Fruit fly (Drosophila melanogaster) whole organism, embryonic: Measurements from ENCODE around the gene CG4957.

ENCODE experiments used
- Adf1 ChIP-seq: fragments of 200-800 bp; sonication (Bioruptor generic); IDR thresholded peaks from 2 replicates; pipeline ENCODE4 v1.3.6; 2022; ENCODE audit warnings: missing biosample characterization, missing genetic modification characterization
- Bgb ChIP-seq: fragments of 200-800 bp; sonication (Bioruptor generic); IDR thresholded peaks from 2 replicates; pipeline ENCODE4 v1.3.6; 2022; ENCODE audit warnings: missing biosample characterization, missing genetic modification characterization; ENCODE audit not compliant: partially characterized antibody
- CG10431 ChIP-seq: fragments of 200-800 bp; sonication (Bioruptor generic); optimal IDR thresholded peaks from 3 replicates; lab custom pipeline; 2018; ENCODE audit warnings: missing biosample characterization, mild to moderate bottlenecking, missing genetic modification characterization
- CG12744 ChIP-seq: fragments of 200-800 bp; sonication (Bioruptor generic); optimal IDR thresholded peaks from 2 replicates; lab custom pipeline; 2016; ENCODE audit warnings: missing biosample characterization, missing genetic modification characterization
- CG12942 ChIP-seq: fragments of 200-800 bp; sonication (Bioruptor generic); optimal IDR thresholded peaks from 3 replicates; lab custom pipeline; 2016; ENCODE audit warnings: missing biosample characterization, missing genetic modification characterization
- CG13287 ChIP-seq: fragments of 200-800 bp; sonication (Bioruptor generic); IDR thresholded peaks from 2 replicates; pipeline ENCODE4 v1.3.6; 2022; ENCODE audit warnings: missing biosample characterization, missing genetic modification characterization; ENCODE audit not compliant: partially characterized antibody
- CG13624 ChIP-seq: fragments of 200-800 bp; sonication (Bioruptor generic); optimal IDR thresholded peaks from 2 replicates; lab custom pipeline; 2016; ENCODE audit warnings: missing biosample characterization, missing genetic modification characterization
- CG15073 ChIP-seq: fragments of 200-800 bp; sonication (Bioruptor generic); optimal IDR thresholded peaks from 2 replicates; lab custom pipeline; 2016; ENCODE audit warnings: missing biosample characterization, missing genetic modification characterization
- CG15514 ChIP-seq: fragments of 200-800 bp; sonication (Bioruptor generic); optimal IDR thresholded peaks from 3 replicates; lab custom pipeline; 2017; ENCODE audit warnings: missing biosample characterization, missing genetic modification characterization, mild to moderate bottlenecking, moderate library complexity, missing genetic modification reagents
- CG16813 ChIP-seq: fragments of 200-800 bp; sonication (Bioruptor generic); IDR thresholded peaks from 3 replicates; pipeline ENCODE4 v1.3.6; 2022; ENCODE audit warnings: missing biosample characterization, missing genetic modification characterization; ENCODE audit not compliant: partially characterized antibody
- CG18262 ChIP-seq: fragments of 200-800 bp; optimal IDR thresholded peaks from 3 replicates; lab custom pipeline; 2019; ENCODE audit warnings: missing biosample characterization, mild to moderate bottlenecking, missing genetic modification characterization, moderate library complexity
- CG2678 ChIP-seq: fragments of 200-800 bp; sonication (Bioruptor generic); optimal IDR thresholded peaks from 3 replicates; lab custom pipeline; 2019; ENCODE audit warnings: missing biosample characterization, mild to moderate bottlenecking, missing genetic modification characterization, moderate library complexity
- CG30431 ChIP-seq: fragments of 200-800 bp; sonication (Bioruptor generic); optimal IDR thresholded peaks from 2 replicates; lab custom pipeline; 2017; ENCODE audit warnings: missing biosample characterization, missing genetic modification characterization
- CG33213 ChIP-seq: fragments of 200-800 bp; sonication (Bioruptor generic); optimal IDR thresholded peaks from 3 replicates; lab custom pipeline; 2016; ENCODE audit warnings: missing biosample characterization, missing genetic modification characterization
- CG34224 ChIP-seq: fragments of 200-800 bp; sonication (Bioruptor generic); IDR thresholded peaks from 3 replicates; pipeline ENCODE4 v1.3.6; 2022; ENCODE audit warnings: missing biosample characterization, missing genetic modification characterization; ENCODE audit not compliant: partially characterized antibody
- CG4730 ChIP-seq: fragments of 200-800 bp; sonication (Bioruptor generic); IDR thresholded peaks from 2 replicates; pipeline ENCODE4 v1.3.6; 2022; ENCODE audit warnings: missing biosample characterization, missing genetic modification characterization
- CG5180 ChIP-seq: fragments of 200-800 bp; sonication (Bioruptor generic); optimal IDR thresholded peaks from 3 replicates; lab custom pipeline; 2017; ENCODE audit warnings: missing biosample characterization, missing genetic modification characterization, mild to moderate bottlenecking, moderate library complexity, missing genetic modification reagents
- CG6791 ChIP-seq: fragments of 200-800 bp; sonication (Bioruptor generic); IDR thresholded peaks from 3 replicates; pipeline ENCODE4 v1.3.6; 2022; ENCODE audit warnings: missing biosample characterization, missing genetic modification characterization; ENCODE audit not compliant: partially characterized antibody
- CG7556 ChIP-seq: fragments of 200-800 bp; sonication (Bioruptor generic); optimal IDR thresholded peaks from 2 replicates; lab custom pipeline; 2017; ENCODE audit warnings: missing biosample characterization, mild to moderate bottlenecking, missing genetic modification characterization
- D19A ChIP-seq: fragments of 200-800 bp; optimal IDR thresholded peaks from 3 replicates; lab custom pipeline; 2019; ENCODE audit warnings: missing biosample characterization, mild to moderate bottlenecking, missing genetic modification characterization, moderate library complexity
- Dip3 ChIP-seq: fragments of 200-800 bp; sonication (Bioruptor generic); optimal IDR thresholded peaks from 3 replicates; lab custom pipeline; 2016; ENCODE audit warnings: missing biosample characterization, missing genetic modification characterization
- Fer1 ChIP-seq: fragments of 200-800 bp; sonication (Bioruptor generic); optimal IDR thresholded peaks from 2 replicates; lab custom pipeline; 2017; ENCODE audit warnings: missing biosample characterization, mild to moderate bottlenecking, missing genetic modification characterization
- Fer2 ChIP-seq: fragments of 200-800 bp; sonication (Bioruptor generic); optimal IDR thresholded peaks from 2 replicates; lab custom pipeline; 2018; ENCODE audit warnings: missing biosample characterization, mild to moderate bottlenecking, missing genetic modification characterization, moderate library complexity
- HmgZ ChIP-seq: fragments of 200-800 bp; sonication (Bioruptor generic); optimal IDR thresholded peaks from 2 replicates; lab custom pipeline; 2018; ENCODE audit warnings: missing biosample characterization, mild to moderate bottlenecking, missing genetic modification characterization
- MESR4 ChIP-seq: fragments of 200-800 bp; sonication (Bioruptor generic); optimal IDR thresholded peaks from 2 replicates; lab custom pipeline; 2018; ENCODE audit warnings: missing biosample characterization, mild to moderate bottlenecking, missing genetic modification characterization, moderate library complexity
- Meics ChIP-seq: fragments of 200-800 bp; sonication (Bioruptor generic); optimal IDR thresholded peaks from 2 replicates; lab custom pipeline; 2017; ENCODE audit warnings: missing biosample characterization, mild to moderate bottlenecking, missing genetic modification characterization
- Myb ChIP-seq: fragments of 200-800 bp; sonication (Bioruptor generic); optimal IDR thresholded peaks from 2 replicates; lab custom pipeline; 2016; ENCODE audit warnings: missing biosample characterization, missing genetic modification characterization
- Nf-YB ChIP-seq: fragments of 200-800 bp; sonication (Bioruptor generic); optimal IDR thresholded peaks from 3 replicates; lab custom pipeline; 2019; ENCODE audit warnings: missing biosample characterization, mild to moderate bottlenecking, missing genetic modification characterization, moderate library complexity
- Scr ChIP-seq: fragments of 200-800 bp; sonication (Bioruptor generic); IDR thresholded peaks from 2 replicates; pipeline ENCODE4 v1.3.6; 2022; ENCODE audit warnings: missing biosample characterization, missing genetic modification characterization; ENCODE audit not compliant: partially characterized antibody
- Sin3A ChIP-seq: fragments of >200 bp; optimal IDR thresholded peaks from 2 replicates; lab custom pipeline; 2018
- Tbp ChIP-seq: fragments of >200 bp; optimal IDR thresholded peaks from 2 replicates; lab custom pipeline; 2018; ENCODE audit warnings: missing biosample characterization, missing genetic modification characterization
- abd-A ChIP-seq: fragments of 200-800 bp; sonication (Bioruptor generic); optimal IDR thresholded peaks from 3 replicates; lab custom pipeline; 2019; ENCODE audit warnings: missing biosample characterization, mild to moderate bottlenecking, missing genetic modification characterization, moderate library complexity
- aop ChIP-seq: fragments of 200-800 bp; sonication (Bioruptor generic); IDR thresholded peaks from 2 replicates; pipeline ENCODE4 v1.3.6; 2022; ENCODE audit warnings: missing biosample characterization, missing genetic modification characterization
- cg ChIP-seq: fragments of 200-800 bp; sonication (Bioruptor generic); optimal IDR thresholded peaks from 3 replicates; lab custom pipeline; 2019; ENCODE audit warnings: missing biosample characterization, mild to moderate bottlenecking, missing genetic modification characterization, moderate library complexity
- da ChIP-seq: fragments of 200-800 bp; sonication (Bioruptor generic); optimal IDR thresholded peaks from 2 replicates; lab custom pipeline; 2016; ENCODE audit warnings: missing biosample characterization, missing genetic modification characterization
- dmrt11E ChIP-seq: fragments of 200-800 bp; sonication (Bioruptor generic); optimal IDR thresholded peaks from 3 replicates; lab custom pipeline; 2018; ENCODE audit warnings: missing biosample characterization, mild to moderate bottlenecking, missing genetic modification characterization, moderate library complexity
- emc ChIP-seq: fragments of 200-800 bp; sonication (Bioruptor generic); optimal IDR thresholded peaks from 2 replicates; lab custom pipeline; 2016; ENCODE audit warnings: missing biosample characterization, missing genetic modification characterization
- fd64A ChIP-seq: fragments of 200-800 bp; sonication (Bioruptor generic); optimal IDR thresholded peaks from 3 replicates; lab custom pipeline; 2018; ENCODE audit warnings: missing biosample characterization, mild to moderate bottlenecking, missing genetic modification characterization
- grau ChIP-seq: fragments of 200-800 bp; optimal IDR thresholded peaks from 3 replicates; lab custom pipeline; 2019; ENCODE audit warnings: missing biosample characterization, mild to moderate bottlenecking, missing genetic modification characterization, moderate library complexity
- gro ChIP-seq: fragments of 200-800 bp; sonication (Bioruptor generic); optimal IDR thresholded peaks from 2 replicates; lab custom pipeline; 2016; ENCODE audit warnings: missing biosample characterization, missing genetic modification characterization
- hb ChIP-seq: fragments of 200-800 bp; sonication (Bioruptor generic); IDR thresholded peaks from 3 replicates; pipeline ENCODE4 v1.3.6; 2022; ENCODE audit warnings: missing biosample characterization, missing genetic modification characterization; ENCODE audit not compliant: partially characterized antibody
- nmo ChIP-seq: fragments of 200-800 bp; sonication (Bioruptor generic); optimal IDR thresholded peaks from 2 replicates; lab custom pipeline; 2018; ENCODE audit warnings: missing biosample characterization, mild to moderate bottlenecking, missing genetic modification characterization, moderate library complexity
- peb ChIP-seq: fragments of 200-800 bp; sonication (Bioruptor generic); IDR thresholded peaks from 2 replicates; pipeline ENCODE4 v1.3.6; 2022; ENCODE audit warnings: missing biosample characterization, missing genetic modification characterization
- prd ChIP-seq, 3 experiments: fragments of >200 bp in 2 of 3; fragments of 200-800 bp in 1 of 3; sonication (Bioruptor generic) in 1 of 3; optimal IDR thresholded peaks in 2 of 3; IDR thresholded peaks in 1 of 3; 2 replicates in 2 of 3; 3 replicates in 1 of 3; pipeline versions ENCODE4 v1.3.6 to Lab custom; 2017 to 2022; ENCODE audit warnings: missing biosample characterization in 1 of 3, missing genetic modification characterization in 1 of 3
- slou ChIP-seq: fragments of 200-800 bp; sonication (Bioruptor generic); optimal IDR thresholded peaks from 3 replicates; lab custom pipeline; 2016; ENCODE audit warnings: missing biosample characterization, missing genetic modification characterization
- stwl ChIP-seq: fragments of 200-800 bp; sonication (Bioruptor generic); optimal IDR thresholded peaks from 3 replicates; lab custom pipeline; 2018; ENCODE audit warnings: missing biosample characterization, mild to moderate bottlenecking, missing genetic modification characterization, moderate library complexity
- tna ChIP-seq: fragments of 200-800 bp; sonication (Bioruptor generic); IDR thresholded peaks from 2 replicates; pipeline ENCODE4 v1.3.6; 2022; ENCODE audit warnings: missing biosample characterization, missing genetic modification characterization; ENCODE audit not compliant: partially characterized antibody
- z ChIP-seq: fragments of 200-800 bp; sonication (Bioruptor generic); IDR thresholded peaks from 3 replicates; pipeline ENCODE4 v1.3.6; 2022; ENCODE audit warnings: missing biosample characterization, missing genetic modification characterization

Gene CG4957

dm6 chr2L:10301918-10302317 is 33.2 kb downstream of the CG4957 start, which contains the start of gene CG13138:
Gene CG13138 (minus strand): TSS chr2L:10302018.
- no peak for TF ChIP-seq dmrt11E
- TF ChIP-seq D19A (tag; lab: Kevin White, UChicago), result peak; percentile 8

dm6 chr2L:10303786-10304185 is 35.1 kb downstream of the CG4957 start, which contains the start of gene nmd:
Gene nmd (minus strand): TSS chr2L:10303947.
- no peak for TF ChIP-seq hb (GFP tag; lab: Robert Waterston, UW)
- peak; percentile 53; the same call in 1 of the 2 replicates for TF ChIP-seq Bgb (GFP tag; lab: Robert Waterston, UW)
- TF ChIP-seq Scr, result peak; percentile 19; the same call in 1 of the 2 replicates
- TF ChIP-seq stwl (tag; lab: Kevin White, UChicago), result peak; percentile 90
- peak; percentile 6 for TF ChIP-seq CG2678
- TF ChIP-seq CG7556, result no peak
- no peak for TF ChIP-seq da
- TF ChIP-seq CG5180, result no peak
- TF ChIP-seq CG18262 (tag; lab: Kevin White, UChicago), result no peak
- TF ChIP-seq tna (GFP tag; lab: Robert Waterston, UW), result peak; percentile 12; the same call in 1 of the 2 replicates
- TF ChIP-seq Dip3, result no peak
- TF ChIP-seq Nf-YB (GFP tag; lab: Kevin White, UChicago), result no peak
- TF ChIP-seq MESR4 (GFP tag; lab: Kevin White, UChicago), result peak; percentile 77
- TF ChIP-seq CG33213 (GFP tag; lab: Kevin White, UChicago), result peak; percentile 49
- TF ChIP-seq emc (GFP tag; lab: Kevin White, UChicago), result no peak
- no peak for TF ChIP-seq Tbp (GFP tag; lab: Kevin White, UChicago)
- peak; percentile 20 for TF ChIP-seq Myb (GFP tag; lab: Kevin White, UChicago)
- no peak for TF ChIP-seq gro (GFP tag; lab: Kevin White, UChicago)
- TF ChIP-seq CG15073 (GFP tag; lab: Kevin White, UChicago), result no peak
- TF ChIP-seq cg, result peak; percentile 4
- TF ChIP-seq nmo (GFP tag; lab: Kevin White, UChicago), result peak; percentile 41
- peak; percentile 50; the same call in 1 of the 3 replicates for TF ChIP-seq CG16813
- TF ChIP-seq fd64A (GFP tag; lab: Kevin White, UChicago), result no peak
- peak; percentile 53 for TF ChIP-seq CG13287 (GFP tag; lab: Robert Waterston, UW)
- TF ChIP-seq grau (tag; lab: Kevin White, UChicago), result peak; percentile 6
- no peak for TF ChIP-seq Meics (GFP tag; lab: Kevin White, UChicago)
- peak; percentile 35 for TF ChIP-seq Sin3A
- TF ChIP-seq CG12942 (GFP tag; lab: Kevin White, UChicago), result no peak
- no peak for TF ChIP-seq CG12744 (GFP tag; lab: Kevin White, UChicago)
- TF ChIP-seq Fer2 (tag; lab: Kevin White, UChicago), result no peak
- peak; percentile 19 for TF ChIP-seq HmgZ (tag; lab: Kevin White, UChicago)
- TF ChIP-seq CG15514 (GFP tag; lab: Kevin White, UChicago), result peak; percentile 82
- peak; percentile 50 for TF ChIP-seq Fer1 (GFP tag; lab: Kevin White, UChicago)
- TF ChIP-seq abd-A (tag; lab: Kevin White, UChicago), result no peak
- TF ChIP-seq CG30431, result no peak
- peak; percentile 91 for TF ChIP-seq CG10431 (GFP tag; lab: Kevin White, UChicago)
- no peak for TF ChIP-seq CG4730
- TF ChIP-seq z (GFP tag; lab: Robert Waterston, UW), result no peak
- no peak for TF ChIP-seq CG34224 (GFP tag; lab: Robert Waterston, UW)
- TF ChIP-seq aop, result no peak
- TF ChIP-seq Adf1 (GFP tag; lab: Robert Waterston, UW), result no peak
- no peak for TF ChIP-seq slou (GFP tag; lab: Kevin White, UChicago)
- TF ChIP-seq prd (optimal IDR thresholded peaks at IDR 0.05; lab: Kevin White, UChicago), result no peak
- peak; percentile 4; the same call in 1 of the 3 replicates for TF ChIP-seq prd (GFP tag; IDR thresholded peaks at IDR 0.05; lab: Robert Waterston, UW)
- no peak for TF ChIP-seq CG13624 (GFP tag; lab: Kevin White, UChicago)
- 0 out of 3 replicates have a peak, but pooled peaks have one; percentile 22 for TF ChIP-seq CG6791 (GFP tag; lab: Robert Waterston, UW)
- TF ChIP-seq peb, result no peak
